Fruit fly (Drosophila melanogaster) whole organism, prepupa: ENCODE measurements around the gene AttD.

ENCODE experiments used
- CG10669 ChIP-seq: fragments of 200-800 bp; sonication (Bioruptor generic); optimal IDR thresholded peaks from 3 replicates; lab custom pipeline; 2018; ENCODE audit warnings: missing biosample characterization, mild to moderate bottlenecking, missing genetic modification characterization, moderate library complexity
- CG11294 ChIP-seq: fragments of 200-800 bp; sonication (Bioruptor generic); IDR thresholded peaks from 2 replicates; pipeline ENCODE4 v1.3.6; 2022; ENCODE audit warnings: missing biosample characterization, missing genetic modification characterization
- CG11762 ChIP-seq: fragments of 200-800 bp; sonication (Bioruptor generic); optimal IDR thresholded peaks from 3 replicates; lab custom pipeline; 2016; ENCODE audit warnings: missing biosample characterization, missing genetic modification characterization; ENCODE audit not compliant: insufficient read depth
- CG1621 ChIP-seq: fragments of 200-800 bp; sonication (Bioruptor generic); optimal IDR thresholded peaks from 3 replicates; lab custom pipeline; 2018; ENCODE audit warnings: missing biosample characterization, mild to moderate bottlenecking, missing genetic modification characterization
- CG3032 ChIP-seq: fragments of 200-800 bp; optimal IDR thresholded peaks from 2 replicates; lab custom pipeline; 2019; ENCODE audit warnings: missing biosample characterization, mild to moderate bottlenecking, missing genetic modification characterization, moderate library complexity
- CG31627 ChIP-seq: fragments of 200-800 bp; sonication (Bioruptor generic); optimal IDR thresholded peaks from 3 replicates; lab custom pipeline; 2016; ENCODE audit warnings: missing biosample characterization, missing genetic modification characterization
- CG32006 ChIP-seq: fragments of 200-800 bp; sonication (Bioruptor generic); optimal IDR thresholded peaks from 3 replicates; lab custom pipeline; 2017; ENCODE audit warnings: missing biosample characterization, mild to moderate bottlenecking, missing genetic modification characterization
- CG34406 ChIP-seq: fragments of 200-800 bp; sonication (Bioruptor generic); optimal IDR thresholded peaks from 3 replicates; lab custom pipeline; 2016; ENCODE audit warnings: missing biosample characterization, missing genetic modification characterization
- CG4318 ChIP-seq: fragments of 200-800 bp; sonication (Bioruptor generic); optimal IDR thresholded peaks from 3 replicates; lab custom pipeline; 2017; ENCODE audit warnings: missing biosample characterization, mild to moderate bottlenecking, missing genetic modification characterization
- CG6163 ChIP-seq: fragments of 200-800 bp; sonication (Bioruptor generic); IDR thresholded peaks from 3 replicates; pipeline ENCODE4 v1.3.6; 2022; ENCODE audit warnings: missing biosample characterization, missing genetic modification characterization
- CG6792 ChIP-seq: fragments of 200-800 bp; sonication (Bioruptor generic); optimal IDR thresholded peaks from 3 replicates; lab custom pipeline; 2016; ENCODE audit warnings: missing biosample characterization, missing genetic modification characterization
- CG6854 ChIP-seq: fragments of 200-800 bp; sonication (Bioruptor generic); optimal IDR thresholded peaks from 2 replicates; lab custom pipeline; 2017; ENCODE audit warnings: missing biosample characterization, mild to moderate bottlenecking, missing genetic modification characterization
- CG8632 ChIP-seq: fragments of 200-800 bp; sonication (Bioruptor generic); optimal IDR thresholded peaks from 3 replicates; lab custom pipeline; 2016; ENCODE audit warnings: missing biosample characterization, missing genetic modification characterization
- CG9139 ChIP-seq: fragments of 200-800 bp; sonication (Bioruptor generic); optimal IDR thresholded peaks from 3 replicates; lab custom pipeline; 2017; ENCODE audit warnings: missing biosample characterization, mild to moderate bottlenecking, missing genetic modification characterization
- Eip75B ChIP-seq: fragments of 200-800 bp; sonication (Bioruptor generic); optimal IDR thresholded peaks from 3 replicates; lab custom pipeline; 2016; ENCODE audit warnings: missing biosample characterization, missing genetic modification characterization
- Eip78C ChIP-seq: fragments of 200-800 bp; sonication (Bioruptor generic); peaks from one replicate; lab custom pipeline; 2016; ENCODE audit warnings: missing biosample characterization, missing genetic modification characterization
- Eip93F ChIP-seq: fragments of 200-800 bp; sonication (Bioruptor generic); optimal IDR thresholded peaks from 2 replicates; lab custom pipeline; 2016; ENCODE audit warnings: missing biosample characterization, mild to moderate bottlenecking, missing genetic modification characterization
- Ets21C ChIP-seq: fragments of 200-800 bp; sonication (Bioruptor generic); optimal IDR thresholded peaks from 3 replicates; lab custom pipeline; 2016; ENCODE audit warnings: missing biosample characterization, missing genetic modification characterization
- Ets96B ChIP-seq: fragments of 200-800 bp; optimal IDR thresholded peaks from 2 replicates; lab custom pipeline; 2019; ENCODE audit warnings: missing biosample characterization, mild to moderate bottlenecking, missing genetic modification characterization, moderate library complexity
- Gug ChIP-seq: fragments of 200-800 bp; sonication (Bioruptor generic); IDR thresholded peaks from 2 replicates; pipeline ENCODE4 v1.3.6; 2022; ENCODE audit warnings: missing biosample characterization, missing genetic modification characterization
- Hr38 ChIP-seq: sonication (Bioruptor generic); optimal IDR thresholded peaks from 2 replicates; lab custom pipeline; 2016; ENCODE audit warnings: missing biosample characterization, missing genetic modification characterization
- Lpt ChIP-seq: fragments of 200-800 bp; sonication (Bioruptor generic); optimal IDR thresholded peaks from 3 replicates; lab custom pipeline; 2016; ENCODE audit warnings: missing biosample characterization, missing genetic modification characterization
- Met ChIP-seq: fragments of 200-800 bp; sonication (Bioruptor generic); optimal IDR thresholded peaks from 3 replicates; lab custom pipeline; 2016; ENCODE audit warnings: missing biosample characterization, missing genetic modification characterization
- Smox ChIP-seq: fragments of 200-800 bp; sonication (Bioruptor generic); optimal IDR thresholded peaks from 3 replicates; lab custom pipeline; 2016; ENCODE audit warnings: missing biosample characterization, missing genetic modification characterization
- Sox102F ChIP-seq: fragments of 200-800 bp; sonication (Bioruptor generic); optimal IDR thresholded peaks from 2 replicates; lab custom pipeline; 2016; ENCODE audit warnings: missing biosample characterization, mild to moderate bottlenecking, missing genetic modification characterization
- Sox14 ChIP-seq: fragments of 200-800 bp; sonication (Bioruptor generic); optimal IDR thresholded peaks from 3 replicates; lab custom pipeline; 2016; ENCODE audit warnings: missing biosample characterization, missing genetic modification characterization
- Sox15 ChIP-seq: fragments of 200-800 bp; sonication (Bioruptor generic); optimal IDR thresholded peaks from 3 replicates; lab custom pipeline; 2016; ENCODE audit warnings: missing biosample characterization, missing genetic modification characterization
- acj6 ChIP-seq: fragments of 200-800 bp; sonication (Bioruptor generic); optimal IDR thresholded peaks from 3 replicates; lab custom pipeline; 2016; ENCODE audit warnings: missing biosample characterization, missing genetic modification characterization
- dac ChIP-seq: fragments of 200-800 bp; sonication (Bioruptor generic); optimal IDR thresholded peaks from 2 replicates; lab custom pipeline; 2017; ENCODE audit warnings: missing biosample characterization, mild to moderate bottlenecking, missing genetic modification characterization
- eg ChIP-seq: fragments of 200-800 bp; sonication (Bioruptor generic); IDR thresholded peaks from 3 replicates; pipeline ENCODE4 v1.3.6; 2022; ENCODE audit warnings: missing biosample characterization, missing genetic modification characterization
- esn ChIP-seq: fragments of 200-800 bp; sonication (Bioruptor generic); optimal IDR thresholded peaks from 2 replicates; lab custom pipeline; 2016; ENCODE audit warnings: missing biosample characterization, mild to moderate bottlenecking, missing genetic modification characterization, moderate library complexity
- fd59A ChIP-seq: fragments of 200-800 bp; sonication (Bioruptor generic); optimal IDR thresholded peaks from 2 replicates; lab custom pipeline; 2017; ENCODE audit warnings: missing biosample characterization, mild to moderate bottlenecking, missing genetic modification characterization, missing genetic modification reagents
- fd85E ChIP-seq: fragments of 200-800 bp; sonication (Bioruptor generic); optimal IDR thresholded peaks from 3 replicates; lab custom pipeline; 2016; ENCODE audit warnings: missing biosample characterization, missing genetic modification characterization
- fkh ChIP-seq: fragments of 200-800 bp; sonication (Bioruptor generic); optimal IDR thresholded peaks from 3 replicates; lab custom pipeline; 2017; ENCODE audit warnings: missing biosample characterization, mild to moderate bottlenecking, missing genetic modification characterization, moderate library complexity
- lz ChIP-seq: fragments of 200-800 bp; sonication (Bioruptor generic); optimal IDR thresholded peaks from 3 replicates; lab custom pipeline; 2016; ENCODE audit warnings: missing biosample characterization, missing genetic modification characterization
- net ChIP-seq: fragments of 200-800 bp; sonication (Bioruptor generic); optimal IDR thresholded peaks from 3 replicates; lab custom pipeline; 2016; ENCODE audit warnings: missing biosample characterization, missing genetic modification characterization
- spab ChIP-seq: fragments of 200-800 bp; sonication (Bioruptor generic); optimal IDR thresholded peaks from 2 replicates; lab custom pipeline; 2017; ENCODE audit warnings: missing biosample characterization, mild to moderate bottlenecking, missing genetic modification characterization, missing genetic modification reagents
- ss ChIP-seq, 2 experiments: fragments of 200-800 bp; sonication (Bioruptor generic); optimal IDR thresholded peaks; 2 replicates in 1 of 2; 3 replicates in 1 of 2; lab custom pipeline; 2017 to 2018; ENCODE audit warnings: mild to moderate bottlenecking in 2 of 2, missing biosample characterization in 2 of 2, missing genetic modification characterization in 2 of 2, moderate library complexity in 1 of 2
- topi ChIP-seq: fragments of 200-800 bp; sonication (Bioruptor generic); optimal IDR thresholded peaks from 3 replicates; lab custom pipeline; 2016; ENCODE audit warnings: missing biosample characterization, missing genetic modification characterization
- vri ChIP-seq: fragments of 200-800 bp; sonication (Bioruptor generic); optimal IDR thresholded peaks from 3 replicates; lab custom pipeline; 2016; ENCODE audit warnings: missing biosample characterization, mild to moderate bottlenecking, missing genetic modification characterization

AttD gene

dm6 chr3R:17604198-17604879 is 20.7 kb upstream of the AttD start (continued):
- TF ChIP-seq esn (GFP tag; lab: Kevin White, UChicago) (no peak), Sox14 (GFP tag; lab: Kevin White, UChicago) (peak; percentile 12), Ets21C (no peak), Smox (GFP tag; lab: Kevin White, UChicago) (peak; percentile 43), CG9139 (peak; percentile 19), Eip75B (GFP tag; lab: Kevin White, UChicago) (no peak), CG34406 (GFP tag; lab: Kevin White, UChicago) (peak; percentile 56), Lpt (no peak), net (GFP tag; lab: Kevin White, UChicago) (peak; percentile 25), CG10669 (GFP tag; lab: Kevin White, UChicago) (peak; percentile 66), dac (GFP tag; lab: Kevin White, UChicago) (peak; percentile 3), Eip78C (peak; percentile 88)

- TF ChIP-seq Met (GFP tag; lab: Kevin White, UChicago) (no peak), ss (GFP tag; optimal IDR thresholded peaks at IDR 0.05; lab: Kevin White, UChicago) (peak; percentile 30 to 36), spab (GFP tag; lab: Kevin White, UChicago) (no peak), Eip78C (peak; percentile 9), fkh (no peak), CG34406 (GFP tag; lab: Kevin White, UChicago) (no peak)
Observed at dm6 chr3R:17604880-17605667, 20.0 kb upstream of the AttD start.

dm6 chr3R:17605872-17606271 is 19.2 kb upstream of the AttD start, which contains the start of gene sll:
Gene sll, plus strand, starts transcription at chr3R:17606106.
- TF ChIP-seq Sox102F (GFP tag; lab: Kevin White, UChicago) (no peak), fkh (peak; percentile 77), Lpt (no peak), Eip78C (peak; percentile 33), CG8632 (GFP tag; lab: Kevin White, UChicago) (no peak), Eip93F (GFP tag; lab: Kevin White, UChicago) (no peak), fd59A (GFP tag; lab: Kevin White, UChicago) (no peak), eg (GFP tag; lab: Robert Waterston, UW) (no peak), CG6163 (no peak)

dm6 chr3R:17609059-17609458 is 16.0 kb upstream of the AttD start, which contains the start of gene CG14329:
Gene CG14329, plus strand, starts transcription at chr3R:17609359.
- TF ChIP-seq ss (GFP tag; optimal IDR thresholded peaks at IDR 0.05; lab: Kevin White, UChicago) (no peak), CG1621 (no peak), fd85E (GFP tag; lab: Kevin White, UChicago) (no peak), vri (GFP tag; lab: Kevin White, UChicago) (no peak), acj6 (GFP tag; lab: Kevin White, UChicago) (no peak), CG32006 (GFP tag; lab: Kevin White, UChicago) (no peak), CG11762 (GFP tag; lab: Kevin White, UChicago) (no peak), fkh (no peak)

dm6 chr3R:17611411-17611810 is 13.7 kb upstream of the AttD start, which contains the start of gene Edg91:
Gene Edg91, minus strand, starts transcription at chr3R:17611511.
- no peak for TF ChIP-seq CG1621
- no peak for TF ChIP-seq CG31627 (GFP tag; lab: Kevin White, UChicago)
- no peak for TF ChIP-seq Smox (GFP tag; lab: Kevin White, UChicago)
- no peak for TF ChIP-seq Ets96B (tag; lab: Kevin White, UChicago)
- no peak for TF ChIP-seq Sox102F (GFP tag; lab: Kevin White, UChicago)
- TF ChIP-seq ss (GFP tag; optimal IDR thresholded peaks at IDR 0.05; lab: Kevin White, UChicago) = no peak
- TF ChIP-seq Gug (GFP tag; lab: Robert Waterston, UW) = no peak
- no peak for TF ChIP-seq net (GFP tag; lab: Kevin White, UChicago)
- TF ChIP-seq esn (GFP tag; lab: Kevin White, UChicago) = no peak
- no peak for TF ChIP-seq CG3032 (tag; lab: Kevin White, UChicago)
- TF ChIP-seq Hr38 (GFP tag; lab: Kevin White, UChicago) = no peak
- TF ChIP-seq Sox15 = no peak
- TF ChIP-seq topi = no peak
- TF ChIP-seq Eip93F (GFP tag; lab: Kevin White, UChicago) = no peak
- TF ChIP-seq CG6854 (GFP tag; lab: Kevin White, UChicago) = no peak
- no peak for TF ChIP-seq spab (GFP tag; lab: Kevin White, UChicago)
- no peak for TF ChIP-seq CG6792 (GFP tag; lab: Kevin White, UChicago)
- TF ChIP-seq lz (GFP tag; lab: Kevin White, UChicago) = no peak
- TF ChIP-seq CG4318 = no peak
- TF ChIP-seq CG11294 (GFP tag; lab: Robert Waterston, UW) = no peak
- TF ChIP-seq, all 60 proteins: peak for 0
